Fruit fly (Drosophila melanogaster): ENCODE measurements around the gene Atg4a.

Atg4a gene

DNA sequence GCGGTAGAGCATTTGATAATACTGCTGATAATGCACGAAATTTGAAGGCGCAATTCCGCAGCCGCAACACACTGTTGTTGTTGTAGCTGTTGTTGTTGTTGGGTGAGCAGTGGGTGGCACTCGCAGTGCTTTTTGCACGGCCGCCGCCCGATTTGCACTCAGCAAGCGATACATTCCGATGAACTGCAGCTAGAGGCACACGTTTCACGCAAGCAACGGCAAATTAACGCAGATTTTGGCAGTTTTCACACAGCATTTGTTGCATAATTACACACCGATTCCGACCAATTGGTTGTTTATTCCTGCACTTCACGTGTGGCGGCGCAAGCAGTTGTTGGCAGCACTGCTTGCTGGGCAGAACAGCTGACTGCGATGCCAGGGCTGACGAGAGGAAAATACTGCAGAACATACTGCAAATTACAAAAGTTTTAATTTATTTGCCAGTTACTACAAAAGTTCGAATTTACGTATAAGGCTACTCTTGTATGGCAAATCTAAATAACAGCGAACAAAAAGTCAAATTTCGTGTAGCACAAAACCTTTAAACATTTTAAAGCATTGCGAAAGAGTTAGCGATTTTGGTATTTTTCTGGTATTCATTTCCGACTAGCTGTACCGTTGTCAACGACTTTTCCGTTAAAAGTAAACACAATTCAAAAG lies 27.4 kb downstream of the Atg4a start, which contains the start of the genes PolrMT and CG14339 (continued):
- no peak for TF ChIP-seq toy (GFP tag; IDR thresholded peaks at IDR 0.05)
- TF ChIP-seq CG33557 (GFP tag; optimal IDR thresholded peaks at IDR 0.05) = peak; percentile 4
- TF ChIP-seq prd (optimal IDR thresholded peaks at IDR 0.05) = no peak
- TF ChIP-seq prd (GFP tag; IDR thresholded peaks at IDR 0.05) = peak; percentile 30; the same call in 2 of the 3 replicates
- peak; percentile 34 for TF ChIP-seq vfl (GFP tag; optimal IDR thresholded peaks at IDR 0.05)
- TF ChIP-seq sug (tag; optimal IDR thresholded peaks at IDR 0.05) = peak; percentile 83
- no peak for TF ChIP-seq odd (GFP tag; optimal IDR thresholded peaks at IDR 0.05)
- TF ChIP-seq ems (GFP tag; optimal IDR thresholded peaks at IDR 0.05) = peak; percentile 46
- TF ChIP-seq CG9727 (GFP tag; optimal IDR thresholded peaks at IDR 0.05) = peak; percentile 32
- TF ChIP-seq CG13123 (GFP tag; optimal IDR thresholded peaks at IDR 0.05) = no peak
- 0 out of 2 replicates have a peak, but pooled peaks have one; percentile 18 for TF ChIP-seq E2f1 (GFP tag; IDR thresholded peaks at IDR 0.05)
- TF ChIP-seq CG1602 (GFP tag; optimal IDR thresholded peaks at IDR 0.05) = peak; percentile 15
- 0 out of 2 replicates have a peak, but pooled peaks have one; percentile 5 for TF ChIP-seq H2.0 (GFP tag; IDR thresholded peaks at IDR 0.05)
- no peak for TF ChIP-seq CG3407 (GFP tag; optimal IDR thresholded peaks at IDR 0.05)
- no peak for TF ChIP-seq Nf-YB (GFP tag; optimal IDR thresholded peaks at IDR 0.05)
- no peak for TF ChIP-seq so (GFP tag; IDR thresholded peaks at IDR 0.05)
- TF ChIP-seq pho (GFP tag; optimal IDR thresholded peaks at IDR 0.05) = peak; percentile 29
- TF ChIP-seq CG15269 (tag; optimal IDR thresholded peaks at IDR 0.05) = no peak
- peak; percentile 23; the same call in 1 of the 2 replicates for TF ChIP-seq ara (GFP tag; IDR thresholded peaks at IDR 0.05)
- no peak for TF ChIP-seq CkIIα-i1 (GFP tag; IDR thresholded peaks at IDR 0.05)
- TF ChIP-seq tup (GFP tag; optimal IDR thresholded peaks at IDR 0.05) = no peak
- TF ChIP-seq CG8089 (GFP tag; optimal IDR thresholded peaks at IDR 0.05) = peak; percentile 21
- peak; percentile 5 for TF ChIP-seq caup (GFP tag; optimal IDR thresholded peaks at IDR 0.05; ENCODE audit: severe bottlenecking)
- TF ChIP-seq sens (GFP tag) = peak; percentile 96
- TF ChIP-seq chn (GFP tag; optimal IDR thresholded peaks at IDR 0.05) = peak; percentile 74
- peak; percentile 61 for TF ChIP-seq gfzf (GFP tag; optimal IDR thresholded peaks at IDR 0.05)
- no peak for TF ChIP-seq cad (GFP tag; optimal IDR thresholded peaks at IDR 0.05)
- TF ChIP-seq ro (GFP tag; IDR thresholded peaks at IDR 0.05) = no peak
- TF ChIP-seq luna (GFP tag; optimal IDR thresholded peaks at IDR 0.05) = peak; percentile 48
- 0 out of 2 replicates have a peak, but pooled peaks have one; percentile 25 for TF ChIP-seq NFAT (GFP tag; IDR thresholded peaks at IDR 0.05)
- no peak for TF ChIP-seq CG6654 (GFP tag; optimal IDR thresholded peaks at IDR 0.05)
- TF ChIP-seq dpn (GFP tag; optimal IDR thresholded peaks at IDR 0.05) = peak in 1 of 2 experiments; percentile 46
- peak; percentile 42 for TF ChIP-seq CG4424 (GFP tag; optimal IDR thresholded peaks at IDR 0.05)
- peak; percentile 26 for TF ChIP-seq zen (tag; optimal IDR thresholded peaks at IDR 0.05)
- TF ChIP-seq CG7786 (GFP tag; optimal IDR thresholded peaks at IDR 0.05) = peak; percentile 56
- TF ChIP-seq MBD-R2 (GFP tag; IDR thresholded peaks at IDR 0.05) = peak; percentile 94
- TF ChIP-seq CG11695 (GFP tag; IDR thresholded peaks at IDR 0.05) = no peak
- TF ChIP-seq slbo (GFP tag; IDR thresholded peaks at IDR 0.05) = peak; percentile 64
- peak; percentile 48 for TF ChIP-seq her (GFP tag; optimal IDR thresholded peaks at IDR 0.05)
- no peak for TF ChIP-seq CG32772 (GFP tag; IDR thresholded peaks at IDR 0.05)
- TF ChIP-seq CG31365 (tag; optimal IDR thresholded peaks at IDR 0.05) = peak; percentile 98
- TF ChIP-seq Fer1 (GFP tag; optimal IDR thresholded peaks at IDR 0.05) = peak; percentile 48
- no peak; the same call in 2 of the 3 replicates for TF ChIP-seq CG34224 (GFP tag; IDR thresholded peaks at IDR 0.05; ENCODE audit: partially characterized antibody)
- TF ChIP-seq fd3F (GFP tag; optimal IDR thresholded peaks at IDR 0.05) = no peak
- peak; percentile 2 for TF ChIP-seq CG3163 (GFP tag; optimal IDR thresholded peaks at IDR 0.05)
- no peak for TF ChIP-seq CG6175 (GFP tag; IDR thresholded peaks at IDR 0.05)
- TF ChIP-seq CG18619 (GFP tag; optimal IDR thresholded peaks at IDR 0.05) = peak; percentile 13
- peak; percentile 35 for TF ChIP-seq Hr3 (GFP tag; optimal IDR thresholded peaks at IDR 0.05)
- peak; percentile 7 for TF ChIP-seq CG2116 (GFP tag; optimal IDR thresholded peaks at IDR 0.05)
- TF ChIP-seq sc (optimal IDR thresholded peaks at IDR 0.05) = no peak
- TF ChIP-seq sc (GFP tag; optimal IDR thresholded peaks at IDR 0.05) = no peak

Data from whole organism, embryonic.